Fruit fly (Drosophila melanogaster): Measurements from ENCODE around the gene Wdr81.

The Wdr81 gene

DNA sequence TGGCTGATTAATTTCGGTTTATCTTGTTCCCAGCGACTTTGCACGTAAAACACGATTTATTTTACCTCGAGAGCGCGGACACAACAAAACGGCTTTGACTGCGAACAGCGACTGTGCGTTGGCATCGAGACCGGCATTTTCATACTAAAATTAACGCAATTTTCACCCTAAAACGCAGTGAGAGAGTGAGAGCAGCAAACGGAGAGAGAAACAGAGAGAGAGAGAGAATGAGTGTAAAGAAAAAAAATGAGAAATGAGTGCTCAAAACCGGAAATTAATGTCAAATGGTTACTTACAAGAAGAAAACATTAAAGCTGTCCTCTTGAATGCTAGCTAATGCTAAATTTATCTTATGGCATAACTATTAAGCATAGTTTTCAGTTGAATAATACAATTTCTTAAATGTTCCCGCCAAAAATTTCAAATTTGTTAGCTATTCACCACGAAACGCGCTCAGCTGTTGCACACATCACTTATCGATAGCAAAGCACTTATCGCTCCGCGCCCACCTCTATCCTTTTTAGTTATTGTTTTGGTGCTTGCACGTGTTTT is 35.2 kb upstream of the Wdr81 start, which contains the start of the genes JhI-21, RpL7-like and CG34164 (continued):
- no peak for TF ChIP-seq CG4707 (GFP tag; optimal IDR thresholded peaks at IDR 0.05)
- TF ChIP-seq cad (GFP tag; optimal IDR thresholded peaks at IDR 0.05) = no peak
- peak; percentile 66 for TF ChIP-seq Scr (GFP tag; IDR thresholded peaks at IDR 0.05; ENCODE audit: partially characterized antibody)
- TF ChIP-seq Abd-B (GFP tag; optimal IDR thresholded peaks at IDR 0.05) = no peak
- TF ChIP-seq Doc3 (GFP tag; IDR thresholded peaks at IDR 0.05; ENCODE audit: partially characterized antibody) = 0 out of 3 replicates have a peak, but pooled peaks have one; percentile 53
- TF ChIP-seq Dll (GFP tag; IDR thresholded peaks at IDR 0.05; ENCODE audit: partially characterized antibody) = peak; percentile 76; the same call in 3 of the 4 replicates
- no peak for TF ChIP-seq TFAM (GFP tag; optimal IDR thresholded peaks at IDR 0.05)
- TF ChIP-seq CG1024 (GFP tag; IDR thresholded peaks at IDR 0.05) = peak; percentile 35; the same call in 1 of the 2 replicates
- peak; percentile 30 for TF ChIP-seq CG4617 (GFP tag; optimal IDR thresholded peaks at IDR 0.05; ENCODE audit: borderline replicate concordance)
- no peak for TF ChIP-seq CG6254 (GFP tag; optimal IDR thresholded peaks at IDR 0.05)
- TF ChIP-seq D19A (tag; optimal IDR thresholded peaks at IDR 0.05) = no peak
- TF ChIP-seq btn (GFP tag; optimal IDR thresholded peaks at IDR 0.05) = no peak
- no peak for TF ChIP-seq HmgD (GFP tag; optimal IDR thresholded peaks at IDR 0.05)
- TF ChIP-seq Usf (GFP tag; optimal IDR thresholded peaks at IDR 0.05) = no peak
- 0 out of 2 replicates have a peak, but pooled peaks have one; percentile 18 for TF ChIP-seq Drgx (GFP tag; IDR thresholded peaks at IDR 0.05)
- TF ChIP-seq amos (GFP tag; IDR thresholded peaks at IDR 0.05; ENCODE audit: partially characterized antibody) = peak; percentile 70; the same call in 1 of the 2 replicates
- no peak for TF ChIP-seq Ptx1 (GFP tag; IDR thresholded peaks at IDR 0.05)
- TF ChIP-seq sd (tag; optimal IDR thresholded peaks at IDR 0.05) = peak; percentile 49
- TF ChIP-seq Side (GFP tag; optimal IDR thresholded peaks at IDR 0.05) = peak; percentile 12
- peak; percentile 2 for TF ChIP-seq CG12659 (GFP tag; optimal IDR thresholded peaks at IDR 0.05)
- TF ChIP-seq ewg (GFP tag; optimal IDR thresholded peaks at IDR 0.05) = peak; percentile 33
- TF ChIP-seq CG31365 (tag; optimal IDR thresholded peaks at IDR 0.05) = no peak
- peak; percentile 78; the same call in 2 of the 3 replicates for TF ChIP-seq CG34422 (GFP tag; IDR thresholded peaks at IDR 0.05)
- TF ChIP-seq her (GFP tag; optimal IDR thresholded peaks at IDR 0.05) = no peak
- no peak for TF ChIP-seq CG17568 (GFP tag; optimal IDR thresholded peaks at IDR 0.05)
- no peak for TF ChIP-seq CG12155 (GFP tag; optimal IDR thresholded peaks at IDR 0.05)
- TF ChIP-seq CG7963 (GFP tag; IDR thresholded peaks at IDR 0.05; ENCODE audit: partially characterized antibody) = peak; percentile 60; the same call in 2 of the 3 replicates
- no peak for TF ChIP-seq CG16815 (GFP tag; optimal IDR thresholded peaks at IDR 0.05)
- TF ChIP-seq gcm (GFP tag; optimal IDR thresholded peaks at IDR 0.05) = peak; percentile 24
- no peak for TF ChIP-seq CG17912 (GFP tag; optimal IDR thresholded peaks at IDR 0.05)
- TF ChIP-seq zfh1 (GFP tag; IDR thresholded peaks at IDR 0.05) = peak; percentile 30; the same call in 1 of the 3 replicates
- TF ChIP-seq Vsx1 (GFP tag; optimal IDR thresholded peaks at IDR 0.05) = no peak
- peak; percentile 63; the same call in 1 of the 2 replicates for TF ChIP-seq MBD-R2 (GFP tag; IDR thresholded peaks at IDR 0.05)
- TF ChIP-seq hkb (optimal IDR thresholded peaks at IDR 0.05) = no peak
- TF ChIP-seq hkb (GFP tag; IDR thresholded peaks at IDR 0.05) = peak; percentile 31; the same call in 1 of the 2 replicates
- peak; percentile 83 for TF ChIP-seq YL-1 (GFP tag; optimal IDR thresholded peaks at IDR 0.05)
- TF ChIP-seq lab (GFP tag; optimal IDR thresholded peaks at IDR 0.05) = no peak
- TF ChIP-seq CG2199 (GFP tag; IDR thresholded peaks at IDR 0.05) = peak; percentile 66; the same call in 1 of the 3 replicates
- no peak for TF ChIP-seq CG6683 (GFP tag; optimal IDR thresholded peaks at IDR 0.05)
- TF ChIP-seq Nf-YC (tag; optimal IDR thresholded peaks at IDR 0.05) = peak; percentile 11
- TF ChIP-seq CG16813 (GFP tag; IDR thresholded peaks at IDR 0.05; ENCODE audit: partially characterized antibody) = peak; percentile 56; the same call in 2 of the 3 replicates
- peak; percentile 73; the same call in 2 of the 3 replicates for TF ChIP-seq z (GFP tag; IDR thresholded peaks at IDR 0.05)
- TF ChIP-seq CG15514 (GFP tag; optimal IDR thresholded peaks at IDR 0.05) = peak; percentile 41
- TF ChIP-seq CG10147 (GFP tag; optimal IDR thresholded peaks at IDR 0.05) = peak; percentile 28
- TF ChIP-seq ham (GFP tag; IDR thresholded peaks at IDR 0.05) = no peak
- peak; percentile 12 for TF ChIP-seq HLHmδ (GFP tag; optimal IDR thresholded peaks at IDR 0.05)
- TF ChIP-seq stwl (tag; optimal IDR thresholded peaks at IDR 0.05) = peak; percentile 32
- TF ChIP-seq CG14710 (tag; optimal IDR thresholded peaks at IDR 0.05) = peak; percentile 61
